Fruit fly (Drosophila melanogaster) whole organism, pupa: ENCODE data around the gene CG13894.

Source experiments
- CG10348 ChIP-seq: fragments of 200-800 bp; sonication (Bioruptor generic); IDR thresholded peaks from 2 replicates; pipeline ENCODE4 v1.3.6; 2022; ENCODE audit warnings: missing biosample characterization, missing genetic modification characterization
- CG12605 ChIP-seq: fragments of 200-800 bp; sonication (Bioruptor generic); IDR thresholded peaks from 2 replicates; pipeline ENCODE4 v1.3.6; 2022; ENCODE audit warnings: missing biosample characterization, missing genetic modification characterization
- CG13204 ChIP-seq: fragments of 200-800 bp; sonication (Bioruptor generic); optimal IDR thresholded peaks from 2 replicates; lab custom pipeline; 2018; ENCODE audit warnings: missing biosample characterization, mild to moderate bottlenecking, missing genetic modification characterization, moderate library complexity
- CG14655 ChIP-seq: fragments of 200-800 bp; sonication (Bioruptor generic); optimal IDR thresholded peaks from 3 replicates; lab custom pipeline; 2017; ENCODE audit warnings: mild to moderate bottlenecking, missing biosample characterization, missing genetic modification reagents, missing genetic modification characterization
- CG15710 ChIP-seq: fragments of 200-800 bp; sonication (Bioruptor generic); optimal IDR thresholded peaks from 2 replicates; lab custom pipeline; 2018; ENCODE audit warnings: missing biosample characterization, mild to moderate bottlenecking, missing genetic modification characterization, moderate library complexity
- CG17806 ChIP-seq: fragments of 200-800 bp; sonication (Bioruptor generic); optimal IDR thresholded peaks from 2 replicates; lab custom pipeline; 2018; ENCODE audit warnings: missing biosample characterization, mild to moderate bottlenecking, missing genetic modification characterization, moderate library complexity
- CG32121 ChIP-seq: fragments of 200-800 bp; sonication (Bioruptor generic); IDR thresholded peaks from 2 replicates; pipeline ENCODE4 v1.3.6; 2022; ENCODE audit warnings: missing biosample characterization, missing genetic modification characterization
- CG34367 ChIP-seq: fragments of 200-800 bp; sonication (Bioruptor generic); optimal IDR thresholded peaks from 2 replicates; lab custom pipeline; 2018; ENCODE audit warnings: missing biosample characterization, mild to moderate bottlenecking, missing genetic modification characterization
- CG4496 ChIP-seq: fragments of 200-800 bp; sonication (Bioruptor generic); IDR thresholded peaks from 3 replicates; pipeline ENCODE4 v1.3.6; 2022; ENCODE audit warnings: missing biosample characterization, missing genetic modification characterization
- CG8159 ChIP-seq: fragments of 200-800 bp; sonication (Bioruptor generic); optimal IDR thresholded peaks from 3 replicates; lab custom pipeline; 2018; ENCODE audit warnings: missing biosample characterization, mild to moderate bottlenecking, missing genetic modification characterization, moderate library complexity
- CG8301 ChIP-seq: fragments of 200-800 bp; sonication (Bioruptor generic); optimal IDR thresholded peaks from 2 replicates; lab custom pipeline; 2018; ENCODE audit warnings: missing biosample characterization, mild to moderate bottlenecking, missing genetic modification characterization
- CG9948 ChIP-seq: fragments of 200-800 bp; sonication (Bioruptor generic); optimal IDR thresholded peaks from 2 replicates; lab custom pipeline; 2018; ENCODE audit warnings: missing biosample characterization, mild to moderate bottlenecking, missing genetic modification characterization, moderate library complexity
- D1 ChIP-seq: fragments of 200-800 bp; sonication (Bioruptor generic); optimal IDR thresholded peaks from 2 replicates; lab custom pipeline; 2018; ENCODE audit warnings: missing biosample characterization, mild to moderate bottlenecking, missing genetic modification characterization, moderate library complexity
- EcR ChIP-seq: fragments of 200-800 bp; sonication (Bioruptor generic); optimal IDR thresholded peaks from 3 replicates; lab custom pipeline; 2019; ENCODE audit warnings: missing biosample characterization, missing genetic modification characterization, mild to moderate bottlenecking, moderate library complexity, missing genetic modification reagents
- Ets98B ChIP-seq: fragments of 200-800 bp; sonication (Bioruptor generic); IDR thresholded peaks from 2 replicates; pipeline ENCODE4 v1.3.6; 2022; ENCODE audit warnings: missing biosample characterization, missing genetic modification characterization
- Pif1A ChIP-seq: fragments of 200-800 bp; sonication (Bioruptor generic); optimal IDR thresholded peaks from 3 replicates; lab custom pipeline; 2016; ENCODE audit warnings: missing biosample characterization, missing genetic modification characterization
- Pif1B ChIP-seq: fragments of 200-800 bp; sonication (Bioruptor generic); optimal IDR thresholded peaks from 3 replicates; lab custom pipeline; 2016; ENCODE audit warnings: missing biosample characterization, missing genetic modification characterization
- Snoo ChIP-seq: fragments of 200-800 bp; sonication (Bioruptor generic); optimal IDR thresholded peaks from 3 replicates; lab custom pipeline; 2017; ENCODE audit warnings: missing biosample characterization, mild to moderate bottlenecking, missing genetic modification characterization, inconsistent platforms
- fd96Ca ChIP-seq: fragments of 200-800 bp; sonication (Bioruptor generic); IDR thresholded peaks from 3 replicates; pipeline ENCODE4 v1.3.6; 2022; ENCODE audit warnings: missing biosample characterization, missing genetic modification characterization
- gl ChIP-seq: fragments of 200-800 bp; sonication (Bioruptor generic); optimal IDR thresholded peaks from 2 replicates; lab custom pipeline; 2018; ENCODE audit warnings: missing biosample characterization, mild to moderate bottlenecking, missing genetic modification characterization
- rn ChIP-seq: fragments of 200-800 bp; sonication (Bioruptor generic); IDR thresholded peaks from 2 replicates; pipeline ENCODE4 v1.3.6; 2022; ENCODE audit warnings: missing biosample characterization, missing genetic modification characterization

CG13894 gene

dm6 chr3L:710345-710822 lies 11.4 kb upstream of the CG13894 start, which contains the start of gene CkIIalpha-i3:
Gene CkIIalpha-i3, minus strand, starts transcription at chr3L:710607.
- TF ChIP-seq rn (GFP tag; lab: Robert Waterston, UW) = no peak
- no peak for TF ChIP-seq CG4496 (GFP tag; lab: Robert Waterston, UW)
- no peak for TF ChIP-seq gl (tag; lab: Kevin White, UChicago)
- TF ChIP-seq CG10348 = no peak
- no peak for TF ChIP-seq CG34367 (tag; lab: Kevin White, UChicago)
- TF ChIP-seq Snoo (tag; lab: Kevin White, UChicago) = no peak
- TF ChIP-seq, all 21 proteins: peak for 0

dm6 chr3L:709882-710281 lies 10.9 kb upstream of the CG13894 start:
- TF ChIP-seq rn (GFP tag; lab: Robert Waterston, UW) = no peak
- no peak for TF ChIP-seq Pif1A (GFP tag; lab: Kevin White, UChicago)
- no peak for TF ChIP-seq CG13204
- TF ChIP-seq CG9948 (tag; lab: Kevin White, UChicago) = no peak
- no peak for TF ChIP-seq CG12605 (GFP tag; lab: Robert Waterston, UW)
- TF ChIP-seq Ets98B (GFP tag; lab: Robert Waterston, UW) = no peak
- no peak for TF ChIP-seq D1 (tag; lab: Kevin White, UChicago)
- TF ChIP-seq CG32121 (GFP tag; lab: Robert Waterston, UW) = no peak
- TF ChIP-seq gl (tag; lab: Kevin White, UChicago) = no peak
- no peak for TF ChIP-seq CG14655 (GFP tag; lab: Kevin White, UChicago)
- no peak for TF ChIP-seq EcR (GFP tag; lab: Kevin White, UChicago)
- no peak for TF ChIP-seq fd96Ca (GFP tag; lab: Robert Waterston, UW)
- no peak for TF ChIP-seq CG4496 (GFP tag; lab: Robert Waterston, UW)
- TF ChIP-seq CG17806 = no peak

- no peak for TF ChIP-seq CG8159 (tag; lab: Kevin White, UChicago)
- TF ChIP-seq CG4496 (GFP tag; lab: Robert Waterston, UW) = 0 out of 3 replicates have a peak, but pooled peaks have one; percentile 42
- peak; percentile 20 for TF ChIP-seq EcR (GFP tag; lab: Kevin White, UChicago)
- TF ChIP-seq, all 21 proteins: peak for 2
Observed at dm6 chr3L:707992-708489, 9.1 kb upstream of the CG13894 start, which contains the start of gene CG13895. Gene CG13895, minus strand, starts transcription at chr3L:708205.

dm6 chr3L:704661-705543 lies 6.0 kb upstream of the CG13894 start:
- TF ChIP-seq rn (GFP tag; lab: Robert Waterston, UW) = 0 out of 2 replicates have a peak, but pooled peaks have one; percentile 39
- peak; percentile 49 for TF ChIP-seq CG12605 (GFP tag; lab: Robert Waterston, UW)
- TF ChIP-seq CG8301 (tag; lab: Kevin White, UChicago) = peak; percentile 40
- TF ChIP-seq CG34367 (tag; lab: Kevin White, UChicago) = peak; percentile 50
- TF ChIP-seq EcR (GFP tag; lab: Kevin White, UChicago) = no peak
- TF ChIP-seq CG10348 = no peak
- TF ChIP-seq CG9948 (tag; lab: Kevin White, UChicago) = peak; percentile 47
- no peak for TF ChIP-seq gl (tag; lab: Kevin White, UChicago)
- peak; percentile 49 for TF ChIP-seq Ets98B (GFP tag; lab: Robert Waterston, UW)
- no peak for TF ChIP-seq Pif1B (GFP tag; lab: Kevin White, UChicago)
- peak; percentile 45; the same call in 1 of the 3 replicates for TF ChIP-seq fd96Ca (GFP tag; lab: Robert Waterston, UW)
- TF ChIP-seq CG17806 = peak; percentile 64
- peak; percentile 70; the same call in 2 of the 3 replicates for TF ChIP-seq CG4496 (GFP tag; lab: Robert Waterston, UW)
- peak; percentile 53 for TF ChIP-seq CG14655 (GFP tag; lab: Kevin White, UChicago)
- TF ChIP-seq Pif1A (GFP tag; lab: Kevin White, UChicago) = peak; percentile 42
- TF ChIP-seq CG15710 = peak; percentile 63
- peak; percentile 47; the same call in 1 of the 2 replicates for TF ChIP-seq CG32121 (GFP tag; lab: Robert Waterston, UW)
- peak; percentile 72 for TF ChIP-seq CG8159 (tag; lab: Kevin White, UChicago)
- TF ChIP-seq D1 (tag; lab: Kevin White, UChicago) = no peak
- TF ChIP-seq Snoo (tag; lab: Kevin White, UChicago) = peak; percentile 30
- TF ChIP-seq CG13204 = no peak

- TF ChIP-seq CG34367 (tag; lab: Kevin White, UChicago) (no peak), EcR (GFP tag; lab: Kevin White, UChicago) (peak; percentile 12)
Observed at dm6 chr3L:703160-703793, 4.3 kb upstream of the CG13894 start.
